Worm (Caenorhabditis elegans) whole organism, young adult: ENCODE measurements around the gene ZK507.1.

Experiments used
- F55B11.4 ChIP-seq: sonication (generic microtip); optimal IDR thresholded peaks from 2 replicates; lab custom pipeline; 2016; ENCODE audit warnings: missing compliant biosample characterization, missing genetic modification characterization, borderline replicate concordance; ENCODE audit not compliant: insufficient read depth
- K12H6.12 ChIP-seq: fragments of 200-800 bp; sonication (Bioruptor generic); optimal IDR thresholded peaks from 2 replicates; lab custom pipeline; 2018; ENCODE audit warnings: mild to moderate bottlenecking, missing genetic modification characterization, missing compliant biosample characterization
- T26A5.8 ChIP-seq: sonication (generic microtip); optimal IDR thresholded peaks from 2 replicates; lab custom pipeline; 2016; ENCODE audit warnings: missing genetic modification characterization, missing compliant biosample characterization
- attf-3 ChIP-seq: fragments of 200-800 bp; sonication (Bioruptor generic); conservative IDR thresholded peaks from 2 replicates; pipeline ENCODE4 v1.3.6; 2022; ENCODE audit warnings: missing genetic modification reagents, missing genetic modification characterization, missing compliant biosample characterization
- him-1 ChIP-seq: sonication (generic microtip); optimal IDR thresholded peaks from 2 replicates; lab custom pipeline; 2016; ENCODE audit warnings: missing genotype, missing genetic modification reagents, missing genetic modification characterization, missing compliant biosample characterization
- nhr-27 ChIP-seq: fragments of 200-800 bp; sonication (Bioruptor generic); optimal IDR thresholded peaks from 2 replicates; lab custom pipeline; 2018; ENCODE audit warnings: mild to moderate bottlenecking, missing genetic modification characterization, moderate library complexity, missing compliant biosample characterization
- nhr-80 ChIP-seq: sonication (generic microtip); optimal IDR thresholded peaks from 2 replicates; lab custom pipeline; 2016; ENCODE audit warnings: missing genetic modification characterization, missing compliant biosample characterization
- nhr-90 ChIP-seq: sonication (generic microtip); optimal IDR thresholded peaks from 2 replicates; lab custom pipeline; 2016; ENCODE audit warnings: missing genotype, mild to moderate bottlenecking, missing genetic modification characterization, missing compliant biosample characterization
- ztf-26 ChIP-seq: sonication (generic microtip); optimal IDR thresholded peaks from 2 replicates; lab custom pipeline; 2017; ENCODE audit warnings: missing genetic modification characterization, missing compliant biosample characterization

ce11 chrIII:9125789-9126304, 24.7 kb upstream of the ZK507.1 start, which contains the start of gene sec-16A.1:
- no peak for TF ChIP-seq him-1 (tag; lab: Kevin White, UChicago)
- TF ChIP-seq nhr-80: no peak
- TF ChIP-seq T26A5.8: no peak
- TF ChIP-seq K12H6.12 (tag; lab: Kevin White, UChicago): no peak
- no peak for TF ChIP-seq F55B11.4 (tag; lab: Kevin White, UChicago)
- no peak for TF ChIP-seq ztf-26 (tag; lab: Kevin White, UChicago)
- no peak for TF ChIP-seq nhr-90 (tag; lab: Kevin White, UChicago)
- no peak for TF ChIP-seq attf-3 (GFP tag; lab: Robert Waterston, UW)
- no peak for TF ChIP-seq nhr-27
